Worm (Caenorhabditis elegans) whole organism, L3 larva: ENCODE results near the gene F25D1.3.

Experiments used
- R02D3.7 ChIP-seq: fragments of 150-350 bp; optimal IDR thresholded peaks from 2 replicates; lab custom pipeline; 2014; ENCODE audit warnings: missing biosample characterization, missing genetic modification characterization
- ZK546.5 ChIP-seq: sonication (generic microtip); optimal IDR thresholded peaks from 2 replicates; lab custom pipeline; 2017; ENCODE audit warnings: missing biosample characterization, missing genetic modification characterization
- aly-2 ChIP-seq: fragments of 150-350 bp; optimal IDR thresholded peaks from 2 replicates; lab custom pipeline; 2014; ENCODE audit warnings: missing biosample characterization, missing genetic modification characterization
- ceh-16 ChIP-seq: sonication (generic microtip); optimal IDR thresholded peaks from 2 replicates; lab custom pipeline; 2017; ENCODE audit warnings: missing biosample characterization, missing genetic modification characterization
- ceh-28 ChIP-seq: fragments of 150-350 bp; optimal IDR thresholded peaks from 2 replicates; lab custom pipeline; 2014; ENCODE audit warnings: missing biosample characterization, missing genetic modification reagents, missing genetic modification characterization
- ceh-9 ChIP-seq: sonication (generic microtip); optimal IDR thresholded peaks from 2 replicates; lab custom pipeline; 2018; ENCODE audit warnings: missing biosample characterization, missing genetic modification characterization
- egl-27 ChIP-seq: sonication (generic microtip); optimal IDR thresholded peaks from 4 replicates; lab custom pipeline; 2017; ENCODE audit warnings: missing biosample characterization, missing genetic modification reagents, missing genetic modification characterization
- egl-5 ChIP-seq: fragments of 150-350 bp; optimal IDR thresholded peaks from 2 replicates; lab custom pipeline; 2017; ENCODE audit warnings: missing biosample characterization, missing genetic modification reagents, missing genetic modification characterization, inconsistent platforms
- elt-1 ChIP-seq: fragments of 150-350 bp; optimal IDR thresholded peaks from 2 replicates; lab custom pipeline; 2014; ENCODE audit warnings: missing biosample characterization, missing genetic modification characterization
- elt-2 ChIP-seq: sonication (generic microtip); optimal IDR thresholded peaks from 2 replicates; lab custom pipeline; 2016; ENCODE audit warnings: missing genetic modification reagents, mild to moderate bottlenecking, missing genetic modification characterization, missing compliant biosample characterization
- elt-3 ChIP-seq, 3 experiments: fragments of 150-350 bp in 1 of 3; sonication (generic microtip) in 2 of 3; optimal IDR thresholded peaks; 2 replicates in 2 of 3; 4 replicates in 1 of 3; lab custom pipeline; 2014 to 2017; ENCODE audit warnings: missing biosample characterization in 3 of 3, missing genetic modification characterization in 3 of 3
- fkh-10 ChIP-seq: sonication (generic microtip); optimal IDR thresholded peaks from 2 replicates; lab custom pipeline; 2017; ENCODE audit warnings: missing biosample characterization, missing genetic modification reagents, missing genetic modification characterization
- fos-1 ChIP-seq: fragments of 150-350 bp; optimal IDR thresholded peaks from 2 replicates; lab custom pipeline; 2014; ENCODE audit warnings: missing biosample characterization, missing genetic modification characterization
- hmg-11 ChIP-seq: sonication (generic microtip); optimal IDR thresholded peaks from 2 replicates; lab custom pipeline; 2016; ENCODE audit warnings: missing genetic modification characterization, missing compliant biosample characterization
- jun-1 ChIP-seq: fragments of 150-350 bp; optimal IDR thresholded peaks from 2 replicates; lab custom pipeline; 2014; ENCODE audit warnings: missing biosample characterization, missing genetic modification reagents, missing genetic modification characterization
- lin-15B ChIP-seq: fragments of 150-350 bp; optimal IDR thresholded peaks from 2 replicates; lab custom pipeline; 2014; ENCODE audit warnings: missing biosample characterization, missing genetic modification characterization
- lsy-12 ChIP-seq: sonication (generic microtip); optimal IDR thresholded peaks from 2 replicates; lab custom pipeline; 2016; ENCODE audit warnings: mild to moderate bottlenecking, missing genetic modification characterization, missing compliant biosample characterization
- mdl-1 ChIP-seq: fragments of 150-350 bp; optimal IDR thresholded peaks from 2 replicates; lab custom pipeline; 2014; ENCODE audit warnings: missing biosample characterization, missing genetic modification characterization
- nfya-1 ChIP-seq: sonication (generic microtip); optimal IDR thresholded peaks from 2 replicates; lab custom pipeline; 2017; ENCODE audit warnings: missing genetic modification characterization, mild to moderate bottlenecking, missing compliant biosample characterization, antibody characterized with exemption, moderate library complexity; ENCODE audit not compliant: insufficient read depth
- nhr-12 ChIP-seq: fragments of 150-350 bp; optimal IDR thresholded peaks from 2 replicates; lab custom pipeline; 2014; ENCODE audit warnings: missing biosample characterization, missing genetic modification characterization
- nhr-23 ChIP-seq: fragments of 150-350 bp; optimal IDR thresholded peaks from 2 replicates; lab custom pipeline; 2014; ENCODE audit warnings: missing biosample characterization, missing genetic modification reagents, missing genetic modification characterization
- nhr-237 ChIP-seq: fragments of 150-350 bp; optimal IDR thresholded peaks from 2 replicates; lab custom pipeline; 2014; ENCODE audit warnings: missing biosample characterization, missing genetic modification characterization
- nhr-25 ChIP-seq: sonication (generic microtip); optimal IDR thresholded peaks from 2 replicates; lab custom pipeline; 2017; ENCODE audit warnings: missing biosample characterization, missing genetic modification characterization
- nhr-43 ChIP-seq: sonication (generic microtip); optimal IDR thresholded peaks from 2 replicates; lab custom pipeline; 2016; ENCODE audit warnings: mild to moderate bottlenecking, missing genetic modification characterization, missing compliant biosample characterization; ENCODE audit not compliant: poor library complexity, severe bottlenecking
- nhr-67 ChIP-seq: fragments of 150-350 bp; optimal IDR thresholded peaks from 2 replicates; lab custom pipeline; 2014; ENCODE audit warnings: missing biosample characterization, missing genetic modification characterization
- nhr-76 ChIP-seq: fragments of 150-350 bp; sonication (generic microtip); optimal IDR thresholded peaks from 5 replicates; lab custom pipeline; 2014; ENCODE audit warnings: missing biosample characterization, missing genetic modification characterization
- nhr-77 ChIP-seq: fragments of 150-350 bp; optimal IDR thresholded peaks from 2 replicates; lab custom pipeline; 2014; ENCODE audit warnings: missing biosample characterization, missing genetic modification characterization
- pha-4 ChIP-seq: fragments of 150-350 bp; optimal IDR thresholded peaks from 2 replicates; lab custom pipeline; 2014; ENCODE audit warnings: missing biosample characterization, missing genetic modification reagents, missing genetic modification characterization
- pqm-1 ChIP-seq: fragments of 150-350 bp; optimal IDR thresholded peaks from 2 replicates; lab custom pipeline; 2017; ENCODE audit warnings: missing biosample characterization, missing genetic modification characterization, inconsistent platforms
- sea-2 ChIP-seq: fragments of 150-350 bp; sonication (generic microtip); optimal IDR thresholded peaks from 4 replicates; lab custom pipeline; 2014; ENCODE audit warnings: missing biosample characterization, missing genetic modification reagents, missing genetic modification characterization
- skn-1 ChIP-seq: fragments of 150-350 bp; optimal IDR thresholded peaks from 2 replicates; lab custom pipeline; 2014; ENCODE audit warnings: missing biosample characterization, missing genetic modification characterization
- snpc-4 ChIP-seq: fragments of 150-350 bp; optimal IDR thresholded peaks from 2 replicates; lab custom pipeline; 2014; ENCODE audit warnings: missing biosample characterization, missing genetic modification characterization
- unc-62 ChIP-seq: fragments of 150-350 bp; sonication (generic microtip); optimal IDR thresholded peaks from 4 replicates; lab custom pipeline; 2014; ENCODE audit warnings: missing biosample characterization, missing genetic modification reagents, missing genetic modification characterization
- zag-1 ChIP-seq: fragments of 150-350 bp; optimal IDR thresholded peaks from 2 replicates; lab custom pipeline; 2014; ENCODE audit warnings: missing biosample characterization, missing genetic modification characterization

Gene F25D1.3

DNA sequence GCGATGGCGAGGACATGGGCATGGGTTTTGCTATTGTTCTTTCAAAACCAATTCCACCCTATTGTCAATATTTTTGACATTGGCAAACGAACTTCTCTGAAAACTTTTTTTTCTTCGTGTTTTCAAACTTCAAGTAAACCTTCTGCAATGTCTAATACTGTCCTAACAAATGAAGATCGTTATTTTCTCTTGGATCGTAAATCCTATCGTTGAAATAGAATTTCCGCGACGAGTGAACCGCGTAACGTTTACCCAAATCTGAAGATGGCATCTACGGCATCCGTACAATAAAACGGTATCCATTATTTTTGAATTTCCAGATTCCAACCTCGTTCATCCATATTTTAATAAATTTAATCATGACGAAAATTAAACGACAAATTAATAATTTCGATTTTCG lies 23.0 kb upstream of the F25D1.3 start, which contains the start of gene C35A5.5:
Gene C35A5.5 (plus strand): TSS at position 301 of the 400 bp plus-strand sequence.
- TF ChIP-seq sea-2 (no peak), aly-2 (tag; lab: Kevin White, UChicago) (no peak), R02D3.7 (tag; lab: Kevin White, UChicago) (no peak), ceh-9 (tag; lab: Kevin White, UChicago) (no peak), elt-3 (tag; optimal IDR thresholded peaks at IDR 0.05; lab: Kevin White, UChicago) (no peak), nhr-67 (tag; lab: Kevin White, UChicago) (no peak)

DNA sequence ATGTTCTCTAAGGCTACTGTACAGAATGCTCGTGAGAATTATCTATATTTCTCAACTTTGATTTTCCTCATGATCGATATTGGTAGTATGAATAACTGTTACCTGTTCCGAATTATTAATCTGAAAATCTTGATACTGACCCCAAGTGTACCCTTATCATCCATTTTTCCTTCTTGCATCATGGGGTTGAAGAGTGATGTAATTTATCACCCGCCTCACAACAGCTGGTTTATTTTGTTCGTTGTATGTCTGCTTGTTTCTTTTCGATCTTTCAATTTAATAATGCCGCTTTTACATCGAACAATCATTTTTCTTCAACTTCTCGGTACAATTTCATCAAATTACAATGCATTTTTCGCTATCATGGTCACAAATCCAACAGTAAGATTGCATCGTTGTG lies 19.7 kb upstream of the F25D1.3 start, which contains the start of gene C35A5.6:
Gene C35A5.6 (plus strand): TSS at position 283 of the 400 bp plus-strand sequence.
- TF ChIP-seq skn-1 (no peak), ceh-28 (tag; lab: Kevin White, UChicago) (no peak), nhr-77 (tag; lab: Kevin White, UChicago) (no peak), nhr-76 (tag; lab: Kevin White, UChicago) (no peak), ZK546.5 (tag; lab: Kevin White, UChicago) (no peak), egl-27 (tag; lab: Kevin White, UChicago) (no peak)

DNA sequence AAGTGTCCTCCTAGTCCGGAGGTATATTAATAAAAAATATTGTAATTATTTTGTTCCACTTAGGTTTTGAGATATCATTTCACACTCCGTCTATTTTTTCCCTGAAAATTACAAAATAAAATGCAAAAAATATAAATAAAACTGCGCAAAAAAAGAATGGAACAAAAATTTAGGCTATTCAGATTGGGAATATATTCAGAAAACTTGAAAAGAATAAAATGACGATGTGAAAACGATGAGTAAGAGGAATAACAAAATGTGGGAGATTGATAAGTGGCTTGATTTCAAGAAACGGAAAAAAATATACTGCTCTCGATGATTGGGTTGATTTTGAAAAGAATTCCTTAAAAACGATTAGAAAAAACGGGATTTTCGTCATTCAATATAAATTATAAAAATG lies 14.3 kb upstream of the F25D1.3 start, which contains the start of gene dmsr-8:
Gene dmsr-8 (minus strand): TSS at position 101 of the 400 bp plus-strand sequence.
- TF ChIP-seq snpc-4 (tag; lab: Kevin White, UChicago) (no peak), nhr-25 (tag; lab: Kevin White, UChicago) (no peak), pqm-1 (tag; lab: Kevin White, UChicago) (no peak), zag-1 (tag; lab: Kevin White, UChicago) (no peak)

DNA sequence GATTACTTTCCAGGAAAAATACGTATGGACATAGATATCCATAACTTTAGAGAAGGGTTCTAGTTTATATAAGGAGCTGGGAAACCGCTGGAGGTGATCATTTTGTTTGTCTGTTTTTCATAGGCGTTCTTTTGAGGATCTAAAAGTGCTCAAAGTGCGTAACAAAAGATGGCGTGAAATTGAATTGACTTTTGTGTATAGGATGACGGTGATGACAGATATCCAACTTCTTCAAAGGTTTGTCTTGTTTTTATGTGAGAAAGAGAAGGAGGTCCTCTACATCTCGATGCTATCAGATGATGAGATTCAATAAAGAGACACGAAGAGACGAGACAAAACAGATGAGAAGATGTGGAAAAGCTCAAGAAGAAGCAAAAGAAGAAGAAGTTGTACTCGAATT lies 11.8 kb upstream of the F25D1.3 start:
- TF ChIP-seq nhr-237 (tag; lab: Kevin White, UChicago): no peak
- peak; percentile 53 for TF ChIP-seq fkh-10 (GFP tag; lab: Kevin White, UChicago)

DNA sequence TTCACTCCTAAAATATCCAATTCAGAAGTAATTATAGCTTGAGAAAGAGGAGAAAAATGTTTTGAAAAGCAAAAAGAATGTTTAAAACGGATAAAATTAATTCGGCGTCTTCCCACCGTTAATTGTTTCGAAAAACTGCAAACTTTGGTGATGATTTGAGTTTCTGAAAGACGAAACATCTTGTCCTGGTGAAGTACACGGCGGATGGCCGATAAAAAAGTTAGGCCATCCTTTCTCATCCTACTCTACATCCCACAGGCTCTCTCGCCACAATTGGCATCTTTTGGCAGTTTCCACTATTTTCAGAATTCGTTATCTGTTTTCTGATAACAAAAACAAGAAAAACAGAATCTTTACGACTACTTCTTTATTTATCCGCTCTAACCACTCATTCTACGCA lies 2.6 kb upstream of the F25D1.3 start, which contains the start of the genes C35A5.8 and hda-11:
Gene C35A5.8 (minus strand): TSS at position 7 of the 400 bp plus-strand sequence.
Gene hda-11 (plus strand): TSS at position 283 of the 400 bp plus-strand sequence.
- TF ChIP-seq lsy-12 (tag; lab: Kevin White, UChicago): peak; percentile 19
- no peak for TF ChIP-seq jun-1 (tag; lab: Kevin White, UChicago)
- peak; percentile 48 for TF ChIP-seq skn-1
- peak; percentile 35 for TF ChIP-seq snpc-4 (tag; lab: Kevin White, UChicago)
- no peak for TF ChIP-seq unc-62
- TF ChIP-seq hmg-11 (tag; lab: Kevin White, UChicago): peak; percentile 34
- TF ChIP-seq nfya-1: peak; percentile 58
- TF ChIP-seq R02D3.7 (tag; lab: Kevin White, UChicago): no peak
- peak; percentile 63 for TF ChIP-seq lin-15B
- peak; percentile 63 for TF ChIP-seq nhr-23
- TF ChIP-seq pha-4: no peak
- no peak for TF ChIP-seq ceh-9 (tag; lab: Kevin White, UChicago)
- no peak for TF ChIP-seq egl-5 (tag; lab: Kevin White, UChicago)
- no peak for TF ChIP-seq sea-2
- TF ChIP-seq pqm-1 (tag; lab: Kevin White, UChicago): peak; percentile 4
- no peak for TF ChIP-seq aly-2 (tag; lab: Kevin White, UChicago)
- no peak for TF ChIP-seq nhr-77 (tag; lab: Kevin White, UChicago)
- no peak for TF ChIP-seq ceh-16
- TF ChIP-seq elt-2 (tag; lab: Kevin White, UChicago): peak; percentile 45
- TF ChIP-seq nhr-12: no peak
- no peak for TF ChIP-seq mdl-1 (tag; lab: Kevin White, UChicago)
- peak; percentile 93 for TF ChIP-seq nhr-43 (tag; lab: Kevin White, UChicago)
- TF ChIP-seq egl-27 (tag; lab: Kevin White, UChicago): no peak
- peak; percentile 52 for TF ChIP-seq nhr-25 (tag; lab: Kevin White, UChicago)
- TF ChIP-seq ceh-28 (tag; lab: Kevin White, UChicago): no peak

DNA sequence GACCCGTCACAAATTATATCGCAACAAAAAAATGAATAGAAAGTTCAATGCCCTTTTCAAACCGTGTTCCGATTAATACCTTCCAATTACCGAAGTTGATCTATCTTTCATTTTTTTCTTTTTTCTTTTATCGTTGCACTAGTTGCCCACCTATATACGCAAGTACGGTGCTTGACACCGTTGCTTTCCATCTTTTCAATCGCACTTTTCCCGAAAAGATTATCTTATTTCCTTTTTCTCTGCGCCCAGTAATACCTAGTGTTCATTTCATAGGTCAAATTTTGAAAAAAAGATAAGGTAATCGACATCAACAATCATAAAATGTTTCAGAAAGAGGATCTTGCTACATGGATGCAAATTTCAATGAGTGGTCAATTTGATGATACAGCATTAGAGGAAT lies 1.1 kb downstream of the F25D1.3 start:
- TF ChIP-seq elt-1: peak; percentile 2
- TF ChIP-seq nhr-23: peak; percentile 76
- no peak for TF ChIP-seq pqm-1 (tag; lab: Kevin White, UChicago)
- no peak for TF ChIP-seq nhr-67 (tag; lab: Kevin White, UChicago)
- TF ChIP-seq fos-1 (tag; lab: Kevin White, UChicago): no peak
